Worm (Caenorhabditis elegans) whole organism, midembryonic: ENCODE measurements around the gene B0348.1.

Experiments
- T22C8.4 ChIP-seq: fragments of 200-800 bp; sonication (Bioruptor generic); IDR thresholded peaks from 2 replicates; pipeline ENCODE4 v1.3.6; 2022; ENCODE audit warnings: missing genetic modification characterization, missing compliant biosample characterization
- cog-1 ChIP-seq: sonication (generic microtip); optimal IDR thresholded peaks from 2 replicates; lab custom pipeline; 2016; ENCODE audit warnings: missing genetic modification characterization, missing compliant biosample characterization
- flt-1 ChIP-seq: fragments of 200-800 bp; sonication (Bioruptor generic); IDR thresholded peaks from 2 replicates; pipeline ENCODE4 v1.3.6; 2022; ENCODE audit warnings: missing genetic modification characterization, missing compliant biosample characterization
- klf-2 ChIP-seq: fragments of 200-800 bp; sonication (Bioruptor generic); conservative IDR thresholded peaks from 2 replicates; pipeline ENCODE4 v1.3.6; 2022; ENCODE audit warnings: missing genetic modification reagents, missing genetic modification characterization, missing compliant biosample characterization
- med-1 ChIP-seq: sonication (generic microtip); optimal IDR thresholded peaks from 2 replicates; lab custom pipeline; 2017; ENCODE audit warnings: missing genetic modification characterization, mild to moderate bottlenecking, missing compliant biosample characterization, antibody characterized with exemption, missing genetic modification reagents; ENCODE audit not compliant: insufficient read depth
- tab-1 ChIP-seq: fragments of 200-800 bp; sonication (Bioruptor generic); IDR thresholded peaks from 2 replicates; pipeline ENCODE4 v1.3.6; 2022; ENCODE audit warnings: missing genetic modification characterization, missing compliant biosample characterization
- ztf-23 ChIP-seq: fragments of 200-800 bp; sonication (Bioruptor generic); IDR thresholded peaks from 2 replicates; pipeline ENCODE4 v1.3.6; 2022; ENCODE audit warnings: missing genetic modification reagents, missing genetic modification characterization, missing compliant biosample characterization

DNA sequence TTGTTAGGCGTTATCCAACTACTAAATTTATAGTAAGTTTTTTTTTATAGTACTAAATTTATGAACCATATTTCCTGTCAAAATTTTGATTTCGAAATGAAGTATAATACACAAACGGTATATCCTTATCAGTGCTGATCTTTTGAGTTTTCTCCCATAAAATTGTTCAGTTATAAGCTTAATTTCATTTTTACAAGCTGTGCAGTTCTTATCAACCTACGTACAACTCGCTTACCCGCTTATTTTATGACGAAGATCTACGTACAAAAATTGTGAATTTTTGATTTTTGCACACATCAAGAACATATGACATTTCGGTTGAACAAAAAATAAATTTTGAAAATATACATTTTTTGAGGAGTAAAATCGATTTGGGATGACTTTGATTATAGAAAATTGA, 4.7 kb upstream of the B0348.1 start:
- TF ChIP-seq cog-1 (tag; lab: Kevin White, UChicago) (no peak), klf-2 (GFP tag; lab: Robert Waterston, UW) (no peak), med-1 (GFP tag; lab: Kevin White, UChicago) (no peak), tab-1 (GFP tag; lab: Robert Waterston, UW) (no peak), flt-1 (GFP tag; lab: Robert Waterston, UW) (no peak), ztf-23 (GFP tag; lab: Robert Waterston, UW) (no peak), T22C8.4 (GFP tag; lab: Robert Waterston, UW) (no peak)
